Worm (Caenorhabditis elegans): Measurements from ENCODE around the gene F56F10.1.

DNA sequence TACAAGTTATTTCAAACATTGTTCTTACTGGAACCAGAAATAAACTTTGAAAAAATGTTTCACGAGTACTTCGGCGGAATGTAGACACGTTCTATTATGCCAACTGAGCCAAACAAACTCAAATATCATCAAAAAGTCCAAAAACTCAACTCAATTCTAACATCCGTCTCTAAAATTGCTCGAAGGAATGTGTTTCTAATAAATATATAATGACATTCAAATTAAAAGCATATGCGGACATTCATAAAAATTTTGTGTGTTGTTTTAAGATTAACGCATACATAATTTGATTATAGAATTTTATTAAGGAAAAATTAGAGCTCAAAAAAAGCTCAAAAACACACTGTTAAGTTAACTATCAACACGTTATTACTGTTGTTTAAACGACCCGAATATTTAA is 27.0 kb upstream of the F56F10.1 start:
- no peak for TF ChIP-seq dao-5 (tag; optimal IDR thresholded peaks at IDR 0.05)
- TF ChIP-seq him-1 (tag; optimal IDR thresholded peaks at IDR 0.05), result no peak
